Fruit fly (Drosophila melanogaster) whole organism, prepupa: ENCODE measurements around the gene EMC2B.

Source experiments
- Blimp-1 ChIP-seq: fragments of 200-800 bp; sonication (Bioruptor generic); optimal IDR thresholded peaks from 3 replicates; lab custom pipeline; 2017; ENCODE audit warnings: missing biosample characterization, missing genetic modification characterization, mild to moderate bottlenecking, moderate library complexity, missing genetic modification reagents
- CG10669 ChIP-seq: fragments of 200-800 bp; sonication (Bioruptor generic); optimal IDR thresholded peaks from 3 replicates; lab custom pipeline; 2018; ENCODE audit warnings: missing biosample characterization, mild to moderate bottlenecking, missing genetic modification characterization, moderate library complexity
- CG11294 ChIP-seq: fragments of 200-800 bp; sonication (Bioruptor generic); IDR thresholded peaks from 2 replicates; pipeline ENCODE4 v1.3.6; 2022; ENCODE audit warnings: missing biosample characterization, missing genetic modification characterization
- CG15336 ChIP-seq: fragments of 200-800 bp; sonication (Bioruptor generic); IDR thresholded peaks from 2 replicates; pipeline ENCODE4 v1.3.6; 2022; ENCODE audit warnings: missing biosample characterization, missing genetic modification characterization
- CG1621 ChIP-seq: fragments of 200-800 bp; sonication (Bioruptor generic); optimal IDR thresholded peaks from 3 replicates; lab custom pipeline; 2018; ENCODE audit warnings: missing biosample characterization, mild to moderate bottlenecking, missing genetic modification characterization
- CG16779 ChIP-seq: fragments of 200-800 bp; sonication (Bioruptor generic); optimal IDR thresholded peaks from 3 replicates; lab custom pipeline; 2017; ENCODE audit warnings: missing biosample characterization, mild to moderate bottlenecking, missing genetic modification characterization
- CG3032 ChIP-seq: fragments of 200-800 bp; optimal IDR thresholded peaks from 2 replicates; lab custom pipeline; 2019; ENCODE audit warnings: missing biosample characterization, mild to moderate bottlenecking, missing genetic modification characterization, moderate library complexity
- CG31627 ChIP-seq: fragments of 200-800 bp; sonication (Bioruptor generic); optimal IDR thresholded peaks from 3 replicates; lab custom pipeline; 2016; ENCODE audit warnings: missing biosample characterization, missing genetic modification characterization
- CG34406 ChIP-seq: fragments of 200-800 bp; sonication (Bioruptor generic); optimal IDR thresholded peaks from 3 replicates; lab custom pipeline; 2016; ENCODE audit warnings: missing biosample characterization, missing genetic modification characterization
- CG3919 ChIP-seq: fragments of 200-800 bp; sonication (Bioruptor generic); optimal IDR thresholded peaks from 3 replicates; lab custom pipeline; 2016; ENCODE audit warnings: missing biosample characterization, missing genetic modification characterization
- CG4318 ChIP-seq: fragments of 200-800 bp; sonication (Bioruptor generic); optimal IDR thresholded peaks from 3 replicates; lab custom pipeline; 2017; ENCODE audit warnings: missing biosample characterization, mild to moderate bottlenecking, missing genetic modification characterization
- CG6163 ChIP-seq: fragments of 200-800 bp; sonication (Bioruptor generic); IDR thresholded peaks from 3 replicates; pipeline ENCODE4 v1.3.6; 2022; ENCODE audit warnings: missing biosample characterization, missing genetic modification characterization
- CG6276 ChIP-seq: fragments of 200-800 bp; sonication (Bioruptor generic); optimal IDR thresholded peaks from 2 replicates; lab custom pipeline; 2017; ENCODE audit warnings: missing biosample characterization, mild to moderate bottlenecking, missing genetic modification characterization
- CG6792 ChIP-seq: fragments of 200-800 bp; sonication (Bioruptor generic); optimal IDR thresholded peaks from 3 replicates; lab custom pipeline; 2016; ENCODE audit warnings: missing biosample characterization, missing genetic modification characterization
- CG6808 ChIP-seq: fragments of 200-800 bp; sonication (Bioruptor generic); optimal IDR thresholded peaks from 3 replicates; lab custom pipeline; 2017; ENCODE audit warnings: missing biosample characterization, missing genetic modification characterization, mild to moderate bottlenecking, moderate library complexity, missing genetic modification reagents
- CG6854 ChIP-seq: fragments of 200-800 bp; sonication (Bioruptor generic); optimal IDR thresholded peaks from 2 replicates; lab custom pipeline; 2017; ENCODE audit warnings: missing biosample characterization, mild to moderate bottlenecking, missing genetic modification characterization
- CG7368 ChIP-seq: fragments of 200-800 bp; sonication (Bioruptor generic); optimal IDR thresholded peaks from 3 replicates; lab custom pipeline; 2016; ENCODE audit warnings: missing biosample characterization, missing genetic modification characterization
- CG8119 ChIP-seq: fragments of 200-800 bp; sonication (Bioruptor generic); IDR thresholded peaks from 3 replicates; pipeline ENCODE4 v1.3.6; 2022; ENCODE audit warnings: missing biosample characterization, missing genetic modification characterization
- CG8319 ChIP-seq: fragments of 200-800 bp; sonication (Bioruptor generic); optimal IDR thresholded peaks from 3 replicates; lab custom pipeline; 2016; ENCODE audit warnings: missing biosample characterization, missing genetic modification characterization
- CG8632 ChIP-seq: fragments of 200-800 bp; sonication (Bioruptor generic); optimal IDR thresholded peaks from 3 replicates; lab custom pipeline; 2016; ENCODE audit warnings: missing biosample characterization, missing genetic modification characterization
- CG9139 ChIP-seq: fragments of 200-800 bp; sonication (Bioruptor generic); optimal IDR thresholded peaks from 3 replicates; lab custom pipeline; 2017; ENCODE audit warnings: missing biosample characterization, mild to moderate bottlenecking, missing genetic modification characterization
- Eip78C ChIP-seq: fragments of 200-800 bp; sonication (Bioruptor generic); peaks from one replicate; lab custom pipeline; 2016; ENCODE audit warnings: missing biosample characterization, missing genetic modification characterization
- Ets96B ChIP-seq: fragments of 200-800 bp; optimal IDR thresholded peaks from 2 replicates; lab custom pipeline; 2019; ENCODE audit warnings: missing biosample characterization, mild to moderate bottlenecking, missing genetic modification characterization, moderate library complexity
- Hr38 ChIP-seq: sonication (Bioruptor generic); optimal IDR thresholded peaks from 2 replicates; lab custom pipeline; 2016; ENCODE audit warnings: missing biosample characterization, missing genetic modification characterization
- Hr39 ChIP-seq: fragments of 200-800 bp; sonication (Bioruptor generic); optimal IDR thresholded peaks from 2 replicates; lab custom pipeline; 2016; ENCODE audit warnings: missing biosample characterization, missing genetic modification characterization
- Hr4 ChIP-seq: fragments of 200-800 bp; sonication (Bioruptor generic); optimal IDR thresholded peaks from 3 replicates; lab custom pipeline; 2016; ENCODE audit warnings: missing biosample characterization, missing genetic modification characterization
- Lpt ChIP-seq: fragments of 200-800 bp; sonication (Bioruptor generic); optimal IDR thresholded peaks from 3 replicates; lab custom pipeline; 2016; ENCODE audit warnings: missing biosample characterization, missing genetic modification characterization
- Met ChIP-seq: fragments of 200-800 bp; sonication (Bioruptor generic); optimal IDR thresholded peaks from 3 replicates; lab custom pipeline; 2016; ENCODE audit warnings: missing biosample characterization, missing genetic modification characterization
- OdsH ChIP-seq: fragments of 200-800 bp; sonication (Bioruptor generic); optimal IDR thresholded peaks from 3 replicates; lab custom pipeline; 2016; ENCODE audit warnings: missing biosample characterization, missing genetic modification characterization
- Smox ChIP-seq: fragments of 200-800 bp; sonication (Bioruptor generic); optimal IDR thresholded peaks from 3 replicates; lab custom pipeline; 2016; ENCODE audit warnings: missing biosample characterization, missing genetic modification characterization
- Sox102F ChIP-seq: fragments of 200-800 bp; sonication (Bioruptor generic); optimal IDR thresholded peaks from 2 replicates; lab custom pipeline; 2016; ENCODE audit warnings: missing biosample characterization, mild to moderate bottlenecking, missing genetic modification characterization
- Sox14 ChIP-seq: fragments of 200-800 bp; sonication (Bioruptor generic); optimal IDR thresholded peaks from 3 replicates; lab custom pipeline; 2016; ENCODE audit warnings: missing biosample characterization, missing genetic modification characterization
- Sox15 ChIP-seq: fragments of 200-800 bp; sonication (Bioruptor generic); optimal IDR thresholded peaks from 3 replicates; lab custom pipeline; 2016; ENCODE audit warnings: missing biosample characterization, missing genetic modification characterization
- achi ChIP-seq: fragments of 200-800 bp; sonication (Bioruptor generic); optimal IDR thresholded peaks from 3 replicates; lab custom pipeline; 2016; ENCODE audit warnings: missing biosample characterization, missing genetic modification characterization
- acj6 ChIP-seq: fragments of 200-800 bp; sonication (Bioruptor generic); optimal IDR thresholded peaks from 3 replicates; lab custom pipeline; 2016; ENCODE audit warnings: missing biosample characterization, missing genetic modification characterization
- cyc ChIP-seq: fragments of 200-800 bp; sonication (Bioruptor generic); optimal IDR thresholded peaks from 3 replicates; lab custom pipeline; 2016; ENCODE audit warnings: missing biosample characterization, missing genetic modification characterization
- dac ChIP-seq: fragments of 200-800 bp; sonication (Bioruptor generic); optimal IDR thresholded peaks from 2 replicates; lab custom pipeline; 2017; ENCODE audit warnings: missing biosample characterization, mild to moderate bottlenecking, missing genetic modification characterization
- esn ChIP-seq: fragments of 200-800 bp; sonication (Bioruptor generic); optimal IDR thresholded peaks from 2 replicates; lab custom pipeline; 2016; ENCODE audit warnings: missing biosample characterization, mild to moderate bottlenecking, missing genetic modification characterization, moderate library complexity
- fd59A ChIP-seq: fragments of 200-800 bp; sonication (Bioruptor generic); optimal IDR thresholded peaks from 2 replicates; lab custom pipeline; 2017; ENCODE audit warnings: missing biosample characterization, mild to moderate bottlenecking, missing genetic modification characterization, missing genetic modification reagents
- fd85E ChIP-seq: fragments of 200-800 bp; sonication (Bioruptor generic); optimal IDR thresholded peaks from 3 replicates; lab custom pipeline; 2016; ENCODE audit warnings: missing biosample characterization, missing genetic modification characterization
- fkh ChIP-seq: fragments of 200-800 bp; sonication (Bioruptor generic); optimal IDR thresholded peaks from 3 replicates; lab custom pipeline; 2017; ENCODE audit warnings: missing biosample characterization, mild to moderate bottlenecking, missing genetic modification characterization, moderate library complexity
- lz ChIP-seq: fragments of 200-800 bp; sonication (Bioruptor generic); optimal IDR thresholded peaks from 3 replicates; lab custom pipeline; 2016; ENCODE audit warnings: missing biosample characterization, missing genetic modification characterization
- net ChIP-seq: fragments of 200-800 bp; sonication (Bioruptor generic); optimal IDR thresholded peaks from 3 replicates; lab custom pipeline; 2016; ENCODE audit warnings: missing biosample characterization, missing genetic modification characterization
- pdm3 ChIP-seq: fragments of 200-800 bp; sonication (Bioruptor generic); optimal IDR thresholded peaks from 3 replicates; lab custom pipeline; 2016; ENCODE audit warnings: missing biosample characterization, missing genetic modification characterization
- salr ChIP-seq, 2 experiments: fragments of 200-800 bp; sonication (Bioruptor generic); optimal IDR thresholded peaks; 3 replicates each; lab custom pipeline; 2016 to 2018; ENCODE audit warnings: missing biosample characterization in 2 of 2, missing genetic modification characterization in 2 of 2, mild to moderate bottlenecking in 1 of 2
- spab ChIP-seq: fragments of 200-800 bp; sonication (Bioruptor generic); optimal IDR thresholded peaks from 2 replicates; lab custom pipeline; 2017; ENCODE audit warnings: missing biosample characterization, mild to moderate bottlenecking, missing genetic modification characterization, missing genetic modification reagents
- ss ChIP-seq, 2 experiments: fragments of 200-800 bp; sonication (Bioruptor generic); optimal IDR thresholded peaks; 2 replicates in 1 of 2; 3 replicates in 1 of 2; lab custom pipeline; 2017 to 2018; ENCODE audit warnings: mild to moderate bottlenecking in 2 of 2, missing biosample characterization in 2 of 2, missing genetic modification characterization in 2 of 2, moderate library complexity in 1 of 2
- svp ChIP-seq: fragments of 200-800 bp; sonication (Bioruptor generic); peaks from one replicate; lab custom pipeline; 2016; ENCODE audit warnings: missing biosample characterization, missing genetic modification characterization
- topi ChIP-seq: fragments of 200-800 bp; sonication (Bioruptor generic); optimal IDR thresholded peaks from 3 replicates; lab custom pipeline; 2016; ENCODE audit warnings: missing biosample characterization, missing genetic modification characterization

EMC2B gene

dm6 chr3R:17020956-17021355, 29.3 kb upstream of the EMC2B start, which contains the start of gene Adsl (continued):
- TF ChIP-seq dac (GFP tag; lab: Kevin White, UChicago) (no peak), Smox (GFP tag; lab: Kevin White, UChicago) (no peak), CG4318 (GFP tag; lab: Kevin White, UChicago) (no peak), Sox102F (GFP tag; lab: Kevin White, UChicago) (peak; percentile 54), pdm3 (peak; percentile 46), CG16779 (tag; lab: Kevin White, UChicago) (peak; percentile 23), cyc (GFP tag; lab: Kevin White, UChicago) (peak; percentile 16)
- TF ChIP-seq, all 60 proteins: peak for 33

dm6 chr3R:17018902-17019527, 27.3 kb upstream of the EMC2B start:
- no peak for TF ChIP-seq CG11294 (GFP tag; lab: Robert Waterston, UW)
- TF ChIP-seq Hr38 (GFP tag; lab: Kevin White, UChicago) = no peak
- TF ChIP-seq ss (GFP tag; optimal IDR thresholded peaks at IDR 0.05; lab: Kevin White, UChicago) = peak; percentile 55 to 59
- peak; percentile 26 for TF ChIP-seq CG1621 (tag; lab: Kevin White, UChicago)
- no peak for TF ChIP-seq CG31627
- TF ChIP-seq Sox102F (GFP tag; lab: Kevin White, UChicago) = no peak
- peak; percentile 21 for TF ChIP-seq spab (GFP tag; lab: Kevin White, UChicago)
- no peak for TF ChIP-seq Blimp-1 (GFP tag; lab: Kevin White, UChicago)
- TF ChIP-seq CG3919 (GFP tag; lab: Kevin White, UChicago) = no peak
- peak; percentile 78 for TF ChIP-seq Eip78C (GFP tag; lab: Kevin White, UChicago)
- TF ChIP-seq CG6808 (GFP tag; lab: Kevin White, UChicago) = peak; percentile 63
- peak; percentile 48 for TF ChIP-seq Ets96B
- peak; percentile 97 for TF ChIP-seq svp (GFP tag; lab: Kevin White, UChicago)
- TF ChIP-seq CG34406 (GFP tag; lab: Kevin White, UChicago) = no peak
- no peak for TF ChIP-seq CG7368 (GFP tag; lab: Kevin White, UChicago)
- no peak for TF ChIP-seq Sox15 (GFP tag; lab: Kevin White, UChicago)
- no peak for TF ChIP-seq cyc (GFP tag; lab: Kevin White, UChicago)
- peak; percentile 1 for TF ChIP-seq CG8632 (GFP tag; lab: Kevin White, UChicago)
- no peak for TF ChIP-seq Sox14 (GFP tag; lab: Kevin White, UChicago)
- TF ChIP-seq CG3032 (tag; lab: Kevin White, UChicago) = peak; percentile 24
- TF ChIP-seq fkh = no peak
- peak; percentile 3 for TF ChIP-seq CG16779 (tag; lab: Kevin White, UChicago)
- TF ChIP-seq fd85E (GFP tag; lab: Kevin White, UChicago) = no peak
- TF ChIP-seq esn (GFP tag; lab: Kevin White, UChicago) = no peak
- TF ChIP-seq Lpt (GFP tag; lab: Kevin White, UChicago) = no peak
- no peak for TF ChIP-seq acj6
- TF ChIP-seq net (GFP tag; lab: Kevin White, UChicago) = peak; percentile 30
- TF ChIP-seq Hr39 (GFP tag; lab: Kevin White, UChicago) = no peak
- TF ChIP-seq CG6792 = no peak
- no peak for TF ChIP-seq CG8319 (GFP tag; lab: Kevin White, UChicago)
- no peak for TF ChIP-seq CG8119
- no peak for TF ChIP-seq fd59A (GFP tag; lab: Kevin White, UChicago)
- TF ChIP-seq CG10669 = peak; percentile 42
- peak; percentile 22 for TF ChIP-seq Hr4 (GFP tag; lab: Kevin White, UChicago)
- no peak for TF ChIP-seq CG15336
- no peak for TF ChIP-seq Met (GFP tag; lab: Kevin White, UChicago)
- no peak for TF ChIP-seq CG6163 (GFP tag; lab: Robert Waterston, UW)
- peak; percentile 8 for TF ChIP-seq OdsH (GFP tag; lab: Kevin White, UChicago)
- TF ChIP-seq lz (GFP tag; lab: Kevin White, UChicago) = no peak
- peak in 1 of 2 experiments; percentile 13 for TF ChIP-seq salr (GFP tag; optimal IDR thresholded peaks at IDR 0.05; lab: Kevin White, UChicago)
- TF ChIP-seq CG9139 (GFP tag; lab: Kevin White, UChicago) = peak; percentile 56
- no peak for TF ChIP-seq CG6276
- peak; percentile 31 for TF ChIP-seq achi (GFP tag; lab: Kevin White, UChicago)
- no peak for TF ChIP-seq CG6854 (GFP tag; lab: Kevin White, UChicago)
- TF ChIP-seq topi (GFP tag; lab: Kevin White, UChicago) = no peak
- no peak for TF ChIP-seq Smox (GFP tag; lab: Kevin White, UChicago)
